Worm (Caenorhabditis elegans) whole organism, L4 larva: Measurements from ENCODE around the gene F09E5.11.

Experiments
- F26F4.8 ChIP-seq: fragments of 200-800 bp; sonication (Bioruptor generic); conservative IDR thresholded peaks from 2 replicates; pipeline ENCODE4 v1.3.6; 2022; ENCODE audit warnings: missing genetic modification characterization, missing compliant biosample characterization
- Y105C5A.15 ChIP-seq: fragments of 200-800 bp; sonication (Bioruptor generic); IDR thresholded peaks from 2 replicates; pipeline ENCODE4 v1.3.6; 2022; ENCODE audit warnings: missing genetic modification characterization, missing compliant biosample characterization
- Y75B8A.6 ChIP-seq: fragments of 200-800 bp; sonication (Bioruptor generic); IDR thresholded peaks from 2 replicates; pipeline ENCODE4 v1.3.6; 2022; ENCODE audit warnings: missing genetic modification reagents, missing genetic modification characterization, missing compliant biosample characterization
- aly-2 ChIP-seq: sonication (generic microtip); optimal IDR thresholded peaks from 2 replicates; lab custom pipeline; 2018; ENCODE audit warnings: missing biosample characterization, missing genetic modification characterization
- arid-1 ChIP-seq: fragments of 200-800 bp; sonication (Bioruptor generic); conservative IDR thresholded peaks from 2 replicates; pipeline ENCODE4 v1.3.6; 2022; ENCODE audit warnings: missing genetic modification reagents, missing genetic modification characterization, missing compliant biosample characterization
- attf-4 ChIP-seq: sonication (generic microtip); optimal IDR thresholded peaks from 3 replicates; lab custom pipeline; 2017; ENCODE audit warnings: missing biosample characterization, missing genetic modification characterization
- ceh-28 ChIP-seq: fragments of 150-350 bp; optimal IDR thresholded peaks from 2 replicates; lab custom pipeline; 2014; ENCODE audit warnings: missing biosample characterization, missing genetic modification reagents, missing genetic modification characterization
- ceh-32 ChIP-seq: sonication (generic microtip); optimal IDR thresholded peaks from 2 replicates; lab custom pipeline; 2016; ENCODE audit warnings: mild to moderate bottlenecking, missing genetic modification characterization, missing compliant biosample characterization; ENCODE audit not compliant: poor library complexity
- ceh-62 ChIP-seq: sonication (generic microtip); optimal IDR thresholded peaks from 2 replicates; lab custom pipeline; 2017; ENCODE audit warnings: missing biosample characterization, missing genetic modification characterization
- ces-1 ChIP-seq: fragments of 150-350 bp; sonication (generic microtip); optimal IDR thresholded peaks from 4 replicates; lab custom pipeline; 2014; ENCODE audit warnings: missing biosample characterization, missing genetic modification reagents, missing genetic modification characterization
- cey-2 ChIP-seq: sonication (generic microtip); optimal IDR thresholded peaks from 3 replicates; lab custom pipeline; 2017; ENCODE audit warnings: missing genetic modification characterization, mild to moderate bottlenecking, missing compliant biosample characterization, antibody characterized with exemption, borderline replicate concordance; ENCODE audit not compliant: insufficient read depth
- ctbp-1 ChIP-seq: fragments of 200-800 bp; sonication (Bioruptor generic); IDR thresholded peaks from 2 replicates; pipeline ENCODE4 v1.3.6; 2022; ENCODE audit warnings: missing genetic modification reagents, missing genetic modification characterization, missing compliant biosample characterization
- daf-8 ChIP-seq: fragments of 200-800 bp; sonication (Bioruptor generic); IDR thresholded peaks from 2 replicates; pipeline ENCODE4 v1.3.6; 2022; ENCODE audit warnings: missing genetic modification characterization, missing compliant biosample characterization
- dmd-6 ChIP-seq: fragments of 200-800 bp; sonication (Bioruptor generic); IDR thresholded peaks from 2 replicates; pipeline ENCODE4 v1.3.6; 2022; ENCODE audit warnings: missing genetic modification reagents, missing genetic modification characterization, missing compliant biosample characterization
- dmd-9 ChIP-seq: fragments of 200-800 bp; sonication (Bioruptor generic); IDR thresholded peaks from 2 replicates; pipeline ENCODE4 v1.3.6; 2022; ENCODE audit warnings: missing genetic modification reagents, missing genetic modification characterization, missing compliant biosample characterization
- egl-27 ChIP-seq: sonication (generic microtip); optimal IDR thresholded peaks from 3 replicates; lab custom pipeline; 2017; ENCODE audit warnings: missing biosample characterization, missing genetic modification reagents, missing genetic modification characterization
- egl-43 ChIP-seq: fragments of 200-800 bp; sonication (Bioruptor generic); IDR thresholded peaks from 2 replicates; pipeline ENCODE4 v1.3.6; 2022; ENCODE audit warnings: missing genetic modification reagents, missing genetic modification characterization, missing compliant biosample characterization
- fkh-10 ChIP-seq: fragments of 150-350 bp; optimal IDR thresholded peaks from 2 replicates; lab custom pipeline; 2014; ENCODE audit warnings: missing biosample characterization, missing genetic modification reagents, missing genetic modification characterization
- fos-1 ChIP-seq: fragments of 150-350 bp; optimal IDR thresholded peaks from 2 replicates; lab custom pipeline; 2014; ENCODE audit warnings: missing biosample characterization, missing genetic modification characterization
- gei-8 ChIP-seq: fragments of 200-800 bp; sonication (Bioruptor generic); optimal IDR thresholded peaks from 2 replicates; lab custom pipeline; 2018; ENCODE audit warnings: mild to moderate bottlenecking, missing genetic modification characterization, missing compliant biosample characterization
- hif-1 ChIP-seq, 2 experiments: sonication (generic microtip); optimal IDR thresholded peaks; 2 replicates each; lab custom pipeline; 2016 to 2017; ENCODE audit warnings: missing compliant biosample characterization in 2 of 2, missing genetic modification characterization in 2 of 2, missing genetic modification reagents in 2 of 2, missing genotype in 2 of 2, mild to moderate bottlenecking in 1 of 2
- hlh-11 ChIP-seq: fragments of 200-800 bp; sonication (Bioruptor generic); optimal IDR thresholded peaks from 2 replicates; lab custom pipeline; 2018; ENCODE audit warnings: mild to moderate bottlenecking, missing genetic modification characterization, missing compliant biosample characterization
- lin-13 ChIP-seq: fragments of 150-350 bp; optimal IDR thresholded peaks from 2 replicates; lab custom pipeline; 2014; ENCODE audit warnings: missing biosample characterization, missing genetic modification reagents, missing genetic modification characterization
- lin-29 ChIP-seq: fragments of 200-800 bp; sonication (Bioruptor generic); IDR thresholded peaks from 2 replicates; pipeline ENCODE4 v1.3.6; 2022; ENCODE audit warnings: missing genetic modification reagents, missing genetic modification characterization, missing compliant biosample characterization
- lin-38 ChIP-seq: fragments of 200-800 bp; sonication (Bioruptor generic); IDR thresholded peaks from 2 replicates; pipeline ENCODE4 v1.3.6; 2022; ENCODE audit warnings: missing genetic modification reagents, missing genetic modification characterization, missing compliant biosample characterization
- lir-3 ChIP-seq: sonication (generic microtip); optimal IDR thresholded peaks from 2 replicates; lab custom pipeline; 2016; ENCODE audit warnings: mild to moderate bottlenecking, missing genetic modification characterization, missing compliant biosample characterization
- mep-1 ChIP-seq: fragments of 150-350 bp; sonication (generic microtip); optimal IDR thresholded peaks from 3 replicates; lab custom pipeline; 2014; ENCODE audit warnings: missing biosample characterization, missing genetic modification characterization
- mxl-3 ChIP-seq: fragments of 200-800 bp; sonication (Bioruptor generic); optimal IDR thresholded peaks from 2 replicates; lab custom pipeline; 2018; ENCODE audit warnings: mild to moderate bottlenecking, missing genetic modification characterization, missing compliant biosample characterization
- nhr-10 ChIP-seq: fragments of 150-350 bp; optimal IDR thresholded peaks from 2 replicates; lab custom pipeline; 2014; ENCODE audit warnings: missing biosample characterization, missing genetic modification characterization
- nhr-111 ChIP-seq: fragments of 200-800 bp; sonication (Bioruptor generic); optimal IDR thresholded peaks from 2 replicates; lab custom pipeline; 2018; ENCODE audit warnings: mild to moderate bottlenecking, missing genetic modification characterization, missing compliant biosample characterization
- nhr-25 ChIP-seq: sonication (generic microtip); optimal IDR thresholded peaks from 2 replicates; lab custom pipeline; 2017; ENCODE audit warnings: missing genetic modification characterization, mild to moderate bottlenecking, missing compliant biosample characterization, antibody characterized with exemption, moderate library complexity, borderline replicate concordance; ENCODE audit not compliant: insufficient read depth
- nhr-41 ChIP-seq: fragments of 200-800 bp; sonication (Bioruptor generic); IDR thresholded peaks from 2 replicates; pipeline ENCODE4 v1.3.6; 2022; ENCODE audit warnings: missing genetic modification reagents, missing genetic modification characterization, missing compliant biosample characterization
- nhr-48 ChIP-seq: sonication (generic microtip); optimal IDR thresholded peaks from 2 replicates; lab custom pipeline; 2016; ENCODE audit warnings: mild to moderate bottlenecking, missing genetic modification characterization, missing compliant biosample characterization
- nhr-6 ChIP-seq: fragments of 150-350 bp; optimal IDR thresholded peaks from 2 replicates; lab custom pipeline; 2014; ENCODE audit warnings: missing biosample characterization, missing genetic modification characterization
- nhr-76 ChIP-seq: fragments of 150-350 bp; optimal IDR thresholded peaks from 2 replicates; lab custom pipeline; 2014; ENCODE audit warnings: missing biosample characterization, missing genetic modification characterization
- pha-4 ChIP-seq, 2 experiments: fragments of 150-350 bp in 1 of 2; fragments of 200-800 bp in 1 of 2; sonication (Bioruptor generic) in 1 of 2; IDR thresholded peaks in 1 of 2; optimal IDR thresholded peaks in 1 of 2; 2 replicates each; pipeline versions ENCODE4 v1.3.6 to Lab custom; 2014 to 2022; ENCODE audit warnings: missing genetic modification characterization in 2 of 2, missing genetic modification reagents in 2 of 2, missing biosample characterization in 1 of 2, missing compliant biosample characterization in 1 of 2
- rbr-2 ChIP-seq: sonication (generic microtip); optimal IDR thresholded peaks from 2 replicates; lab custom pipeline; 2016; ENCODE audit warnings: missing genotype, missing genetic modification characterization, missing compliant biosample characterization
- saeg-2 ChIP-seq: fragments of 200-800 bp; sonication (Bioruptor generic); IDR thresholded peaks from 2 replicates; pipeline ENCODE4 v1.3.6; 2022; ENCODE audit warnings: missing genetic modification reagents, missing genetic modification characterization, missing compliant biosample characterization
- sdz-12 ChIP-seq: fragments of 200-800 bp; sonication (Bioruptor generic); optimal IDR thresholded peaks from 2 replicates; lab custom pipeline; 2018; ENCODE audit warnings: mild to moderate bottlenecking, missing genetic modification characterization, missing compliant biosample characterization
- set-16 ChIP-seq: fragments of 200-800 bp; sonication (Bioruptor generic); IDR thresholded peaks from 2 replicates; pipeline ENCODE4 v1.3.6; 2022; ENCODE audit warnings: missing genetic modification reagents, missing genetic modification characterization, missing compliant biosample characterization
- skn-1 ChIP-seq: fragments of 150-350 bp; optimal IDR thresholded peaks from 2 replicates; lab custom pipeline; 2014; ENCODE audit warnings: missing biosample characterization, missing genetic modification characterization
- snpc-4 ChIP-seq: fragments of 150-350 bp; optimal IDR thresholded peaks from 2 replicates; lab custom pipeline; 2014; ENCODE audit warnings: missing biosample characterization, missing genetic modification characterization
- spr-1 ChIP-seq: sonication (generic microtip); optimal IDR thresholded peaks from 2 replicates; lab custom pipeline; 2016; ENCODE audit warnings: mild to moderate bottlenecking, missing genetic modification characterization, missing compliant biosample characterization
- tag-97 ChIP-seq: fragments of 200-800 bp; sonication (Bioruptor generic); IDR thresholded peaks from 2 replicates; pipeline ENCODE4 v1.3.6; 2022; ENCODE audit warnings: missing genetic modification characterization, missing compliant biosample characterization
- unc-130 ChIP-seq: sonication (generic microtip); optimal IDR thresholded peaks from 2 replicates; lab custom pipeline; 2016; ENCODE audit warnings: missing genetic modification reagents, missing genetic modification characterization, missing compliant biosample characterization
- unc-39 ChIP-seq: sonication (generic microtip); optimal IDR thresholded peaks from 2 replicates; lab custom pipeline; 2017; ENCODE audit warnings: missing biosample characterization, missing genetic modification characterization
- zag-1 ChIP-seq: fragments of 150-350 bp; optimal IDR thresholded peaks from 2 replicates; lab custom pipeline; 2014; ENCODE audit warnings: missing biosample characterization, missing genetic modification characterization
- zfp-3 ChIP-seq: fragments of 200-800 bp; sonication (Bioruptor generic); conservative IDR thresholded peaks from 2 replicates; pipeline ENCODE4 v1.3.6; 2022; ENCODE audit warnings: missing genetic modification reagents, missing genetic modification characterization, missing compliant biosample characterization
- zip-2 ChIP-seq: fragments of 150-350 bp; optimal IDR thresholded peaks from 2 replicates; lab custom pipeline; 2014; ENCODE audit warnings: missing biosample characterization, missing genetic modification characterization
- ztf-11 ChIP-seq: fragments of 150-350 bp; optimal IDR thresholded peaks from 2 replicates; lab custom pipeline; 2014; ENCODE audit warnings: missing biosample characterization, missing genetic modification characterization

The F09E5.11 gene

DNA sequence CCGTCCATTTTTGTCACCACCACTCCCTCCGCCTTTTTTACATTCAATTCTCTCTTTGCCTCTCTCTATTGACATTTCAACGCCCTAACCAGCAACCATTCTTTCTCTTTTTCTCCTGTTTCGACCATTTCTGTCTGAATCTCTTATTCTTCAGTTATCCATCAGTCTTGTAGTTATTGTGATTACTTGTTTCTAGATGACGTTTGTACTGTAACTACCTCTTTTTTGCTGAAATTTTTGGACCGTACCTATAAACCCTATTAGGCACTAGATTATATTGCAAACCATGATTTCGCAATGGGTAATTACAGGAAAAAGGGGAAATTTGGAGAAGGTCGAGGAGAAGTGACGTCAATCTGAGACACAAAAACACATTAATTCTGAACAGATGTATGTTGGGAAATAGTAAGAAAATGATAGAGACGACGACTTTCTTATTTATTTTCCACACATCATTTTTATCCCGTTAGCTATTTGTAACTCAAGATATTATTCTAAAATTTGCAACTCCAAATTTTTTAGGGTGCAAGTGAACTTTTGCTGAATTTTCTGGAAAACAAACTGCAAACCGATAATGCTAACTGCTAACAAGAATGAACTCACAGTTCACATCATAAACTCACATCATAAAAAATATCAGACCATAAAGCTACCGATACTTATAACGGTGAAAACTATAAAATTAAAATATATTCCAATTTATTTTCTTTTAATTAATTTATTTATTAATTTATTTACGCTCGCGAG is 37.6 kb downstream of the F09E5.11 start (continued):
- TF ChIP-seq tag-97 (GFP tag; lab: Robert Waterston, UW) (no peak), dmd-6 (GFP tag; lab: Robert Waterston, UW) (peak; percentile 62; the same call in 1 of the 2 replicates), unc-130 (GFP tag; lab: Kevin White, UChicago) (no peak), ceh-32 (tag; lab: Kevin White, UChicago) (no peak), lin-13 (GFP tag; lab: Kevin White, UChicago) (peak; percentile 3), snpc-4 (no peak), hif-1 (tag; optimal IDR thresholded peaks at IDR 0.05; lab: Kevin White, UChicago) (peak in 1 of 2 experiments; percentile 10), Y75B8A.6 (GFP tag; lab: Robert Waterston, UW) (no peak), egl-27 (no peak), hlh-11 (peak; percentile 31), lin-29 (GFP tag; lab: Robert Waterston, UW) (no peak), nhr-41 (no peak), nhr-25 (no peak), zip-2 (tag; lab: Kevin White, UChicago) (no peak), daf-8 (no peak), egl-43 (no peak), fkh-10 (no peak), nhr-6 (tag; lab: Kevin White, UChicago) (no peak), ceh-28 (tag; lab: Kevin White, UChicago) (no peak), nhr-111 (GFP tag; lab: Kevin White, UChicago) (no peak), zfp-3 (GFP tag; lab: Robert Waterston, UW) (no peak), lin-38 (GFP tag; lab: Robert Waterston, UW) (no peak), attf-4 (tag; lab: Kevin White, UChicago) (no peak), unc-39 (tag; lab: Kevin White, UChicago) (no peak), nhr-76 (no peak), fos-1 (tag; lab: Kevin White, UChicago) (no peak), gei-8 (no peak), skn-1 (no peak), Y105C5A.15 (GFP tag; lab: Robert Waterston, UW) (no peak), arid-1 (GFP tag; lab: Robert Waterston, UW) (no peak), zag-1 (tag; lab: Kevin White, UChicago) (no peak), ztf-11 (tag; lab: Kevin White, UChicago) (no peak), sdz-12 (GFP tag; lab: Kevin White, UChicago) (no peak), set-16 (GFP tag; lab: Robert Waterston, UW) (no peak), cey-2 (tag; lab: Kevin White, UChicago) (peak; percentile 34), spr-1 (tag; lab: Kevin White, UChicago) (no peak), mep-1 (tag; lab: Kevin White, UChicago) (no peak), ceh-62 (tag; lab: Kevin White, UChicago) (no peak), aly-2 (tag; lab: Kevin White, UChicago) (no peak), nhr-48 (tag; lab: Kevin White, UChicago) (no peak), pha-4 (GFP tag; IDR thresholded peaks at IDR 0.05; lab: Robert Waterston, UW) (no peak), pha-4 (tag; optimal IDR thresholded peaks at IDR 0.05; lab: Kevin White, UChicago) (peak; percentile 81), mxl-3 (peak; percentile 6), rbr-2 (tag; lab: Kevin White, UChicago) (peak; percentile 7), ces-1 (no peak), nhr-10 (no peak), F26F4.8 (no peak), saeg-2 (GFP tag; lab: Robert Waterston, UW) (no peak), ctbp-1 (GFP tag; lab: Robert Waterston, UW) (no peak), dmd-9 (GFP tag; lab: Robert Waterston, UW) (no peak), lir-3 (tag; lab: Kevin White, UChicago) (no peak)
